Worm (Caenorhabditis elegans) whole organism, L2 larva: ENCODE measurements around the gene dnj-20.

ENCODE experiments used
- C34F6.9 ChIP-seq: fragments of 150-350 bp; optimal IDR thresholded peaks from 2 replicates; lab custom pipeline; 2014; ENCODE audit warnings: missing biosample characterization, missing genetic modification characterization
- ZK546.5 ChIP-seq: sonication (generic microtip); optimal IDR thresholded peaks from 2 replicates; lab custom pipeline; 2017; ENCODE audit warnings: missing biosample characterization, missing genetic modification characterization
- alr-1 ChIP-seq: fragments of 150-350 bp; optimal IDR thresholded peaks from 2 replicates; lab custom pipeline; 2014; ENCODE audit warnings: missing biosample characterization, missing genetic modification characterization
- elt-3 ChIP-seq: sonication (generic microtip); optimal IDR thresholded peaks from 2 replicates; lab custom pipeline; 2017; ENCODE audit warnings: missing biosample characterization, missing genetic modification characterization
- gmeb-1 ChIP-seq: fragments of 150-350 bp; optimal IDR thresholded peaks from 2 replicates; lab custom pipeline; 2014; ENCODE audit warnings: missing biosample characterization, missing genetic modification characterization
- lin-13 ChIP-seq: fragments of 150-350 bp; optimal IDR thresholded peaks from 2 replicates; lab custom pipeline; 2014; ENCODE audit warnings: missing biosample characterization, missing genetic modification reagents, missing genetic modification characterization
- unc-62 ChIP-seq: fragments of 150-350 bp; optimal IDR thresholded peaks from 2 replicates; lab custom pipeline; 2014; ENCODE audit warnings: missing biosample characterization, missing genetic modification reagents, missing genetic modification characterization
- zag-1 ChIP-seq: fragments of 150-350 bp; optimal IDR thresholded peaks from 2 replicates; lab custom pipeline; 2014; ENCODE audit warnings: missing biosample characterization, missing genetic modification characterization
- ztf-4 ChIP-seq: fragments of 150-350 bp; optimal IDR thresholded peaks from 2 replicates; lab custom pipeline; 2014; ENCODE audit warnings: missing biosample characterization, missing genetic modification characterization

DNA sequence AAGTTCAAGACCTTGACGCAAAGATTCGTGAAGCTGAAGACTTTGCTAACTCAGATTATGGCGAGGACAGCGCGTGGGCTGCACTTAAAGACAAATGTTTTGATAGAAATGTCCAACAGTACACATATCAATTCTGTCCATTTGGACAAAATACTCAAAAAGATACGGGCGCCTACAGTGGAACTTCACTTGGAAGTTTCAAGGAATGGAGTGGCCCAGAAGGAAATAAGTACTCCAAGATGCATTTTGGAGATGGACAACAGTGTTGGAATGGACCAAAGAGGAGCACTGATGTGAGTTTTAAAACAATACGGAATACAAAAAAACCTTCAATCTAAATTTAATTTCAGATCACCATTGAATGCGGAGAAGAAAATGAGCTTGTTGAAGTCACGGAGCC lies 2.0 kb upstream of the dnj-20 start:
- TF ChIP-seq lin-13 (GFP tag; lab: Kevin White, UChicago) (no peak), ZK546.5 (tag; lab: Kevin White, UChicago) (no peak), C34F6.9 (tag; lab: Kevin White, UChicago) (no peak), ztf-4 (no peak), elt-3 (no peak), gmeb-1 (no peak), zag-1 (tag; lab: Kevin White, UChicago) (no peak), unc-62 (GFP tag; lab: Kevin White, UChicago) (no peak), alr-1 (tag; lab: Kevin White, UChicago) (no peak)
